Worm (Caenorhabditis elegans) whole organism, midembryonic: ENCODE data around the gene dod-6.
"Not testable (repeated sequence)": the region's sequence is repeated elsewhere in the genome, so short reads cannot be mapped to it uniquely, and the experiment has no call there.

Source experiments
- T22C8.4 ChIP-seq: fragments of 200-800 bp; sonication (Bioruptor generic); IDR thresholded peaks from 2 replicates; pipeline ENCODE4 v1.3.6; 2022; ENCODE audit warnings: missing genetic modification characterization, missing compliant biosample characterization
- cog-1 ChIP-seq: sonication (generic microtip); optimal IDR thresholded peaks from 2 replicates; lab custom pipeline; 2016; ENCODE audit warnings: missing genetic modification characterization, missing compliant biosample characterization
- flt-1 ChIP-seq: fragments of 200-800 bp; sonication (Bioruptor generic); IDR thresholded peaks from 2 replicates; pipeline ENCODE4 v1.3.6; 2022; ENCODE audit warnings: missing genetic modification characterization, missing compliant biosample characterization
- klf-2 ChIP-seq: fragments of 200-800 bp; sonication (Bioruptor generic); conservative IDR thresholded peaks from 2 replicates; pipeline ENCODE4 v1.3.6; 2022; ENCODE audit warnings: missing genetic modification reagents, missing genetic modification characterization, missing compliant biosample characterization
- med-1 ChIP-seq: sonication (generic microtip); optimal IDR thresholded peaks from 2 replicates; lab custom pipeline; 2017; ENCODE audit warnings: missing genetic modification characterization, mild to moderate bottlenecking, missing compliant biosample characterization, antibody characterized with exemption, missing genetic modification reagents; ENCODE audit not compliant: insufficient read depth
- ref-1 ChIP-seq: fragments of 200-800 bp; sonication (Bioruptor generic); conservative IDR thresholded peaks from 2 replicates; pipeline ENCODE4 v1.3.6; 2022; ENCODE audit warnings: missing genetic modification reagents, missing genetic modification characterization, missing compliant biosample characterization
- tab-1 ChIP-seq: fragments of 200-800 bp; sonication (Bioruptor generic); IDR thresholded peaks from 2 replicates; pipeline ENCODE4 v1.3.6; 2022; ENCODE audit warnings: missing genetic modification characterization, missing compliant biosample characterization
- ztf-23 ChIP-seq: fragments of 200-800 bp; sonication (Bioruptor generic); IDR thresholded peaks from 2 replicates; pipeline ENCODE4 v1.3.6; 2022; ENCODE audit warnings: missing genetic modification reagents, missing genetic modification characterization, missing compliant biosample characterization
- ztf-29 ChIP-seq: fragments of 200-800 bp; sonication (Bioruptor generic); IDR thresholded peaks from 2 replicates; pipeline ENCODE4 v1.3.6; 2022; ENCODE audit warnings: missing genetic modification reagents, missing genetic modification characterization, missing compliant biosample characterization

dod-6 gene

DNA sequence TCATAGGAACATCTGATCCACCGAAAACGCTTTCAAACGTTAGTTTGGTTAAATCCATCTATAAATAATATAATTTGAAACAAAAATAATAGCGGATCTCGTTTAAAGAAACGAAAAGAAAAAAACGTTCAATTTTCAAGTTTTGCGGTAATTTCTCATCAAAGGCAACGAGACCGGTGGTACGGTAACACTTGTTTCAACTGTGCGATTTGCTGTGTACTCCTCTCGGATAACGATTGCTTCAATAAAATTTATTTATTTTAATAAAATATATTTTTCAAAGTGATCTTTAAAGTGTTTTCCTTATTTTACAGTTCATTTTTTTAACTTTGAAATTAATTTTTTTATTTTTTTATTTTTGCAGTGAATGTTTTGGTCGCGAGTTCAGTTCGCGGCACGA, 21.1 kb downstream of the dod-6 start, which contains the start of the genes rde-4 and cox-14:
Gene rde-4 (minus strand): TSS at position 60 of the 400 bp plus-strand sequence.
Gene cox-14 (plus strand): TSS at position 356 of the 400 bp plus-strand sequence.
- TF ChIP-seq ztf-29, result no peak
- no peak for TF ChIP-seq cog-1 (tag; lab: Kevin White, UChicago)

ce11 chrIII:10221860-10222259, 24.3 kb downstream of the dod-6 start, which contains the start of gene Y70G10A.4:
Gene Y70G10A.4 (plus strand): TSS chrIII:10222160.
- not testable (repeated sequence) for TF ChIP-seq ztf-23 (GFP tag; lab: Robert Waterston, UW); ztf-29; cog-1 (tag; lab: Kevin White, UChicago)

DNA sequence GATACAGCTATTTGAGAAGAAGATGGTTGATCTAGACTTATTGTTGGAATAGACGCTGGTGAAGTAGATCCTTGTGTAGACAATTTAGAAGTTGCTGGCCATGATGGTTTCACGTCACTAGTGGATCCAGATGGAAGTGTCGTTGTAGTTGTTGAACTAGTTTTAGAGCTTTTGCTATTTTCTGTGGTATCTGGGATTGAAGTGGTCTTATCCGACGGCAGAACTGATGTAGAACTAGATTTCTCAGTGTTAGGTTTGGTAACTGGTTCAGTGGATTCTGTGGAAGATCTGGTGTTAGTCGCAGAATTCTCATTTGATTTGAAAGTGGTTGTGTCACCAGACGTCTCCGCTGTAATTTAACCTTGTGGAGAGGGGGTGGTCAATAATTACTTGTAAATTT, 34.1 kb downstream of the dod-6 start:
- TF ChIP-seq T22C8.4 (GFP tag; lab: Robert Waterston, UW) (no peak), ref-1 (GFP tag; lab: Robert Waterston, UW) (no peak), tab-1 (GFP tag; lab: Robert Waterston, UW) (no peak), ztf-29 (no peak), flt-1 (GFP tag; lab: Robert Waterston, UW) (no peak), med-1 (GFP tag; lab: Kevin White, UChicago) (no peak), klf-2 (GFP tag; lab: Robert Waterston, UW) (no peak), cog-1 (tag; lab: Kevin White, UChicago) (no peak), ztf-23 (GFP tag; lab: Robert Waterston, UW) (no peak)

ce11 chrIII:10233979-10234378, 36.5 kb downstream of the dod-6 start, which contains the start of gene paml-1:
Gene paml-1 (minus strand): TSS chrIII:10234079.
- no peak for TF ChIP-seq ref-1 (GFP tag; lab: Robert Waterston, UW)
- TF ChIP-seq ztf-29, result no peak
- TF ChIP-seq T22C8.4 (GFP tag; lab: Robert Waterston, UW), result no peak
- TF ChIP-seq klf-2 (GFP tag; lab: Robert Waterston, UW), result no peak
- TF ChIP-seq med-1 (GFP tag; lab: Kevin White, UChicago), result no peak
- TF ChIP-seq cog-1 (tag; lab: Kevin White, UChicago), result no peak
- no peak for TF ChIP-seq ztf-23 (GFP tag; lab: Robert Waterston, UW)
- TF ChIP-seq flt-1 (GFP tag; lab: Robert Waterston, UW), result no peak
- no peak for TF ChIP-seq tab-1 (GFP tag; lab: Robert Waterston, UW)

- TF ChIP-seq ref-1 (GFP tag; lab: Robert Waterston, UW) (no peak), tab-1 (GFP tag; lab: Robert Waterston, UW) (no peak), cog-1 (tag; lab: Kevin White, UChicago) (no peak), ztf-23 (GFP tag; lab: Robert Waterston, UW) (no peak), flt-1 (GFP tag; lab: Robert Waterston, UW) (no peak), med-1 (GFP tag; lab: Kevin White, UChicago) (no peak), T22C8.4 (GFP tag; lab: Robert Waterston, UW) (no peak), ztf-29 (no peak), klf-2 (GFP tag; lab: Robert Waterston, UW) (no peak)
These were observed 38.9 kb downstream of the dod-6 start for ce11 chrIII:10236291-10236871.

- no peak for TF ChIP-seq med-1 (GFP tag; lab: Kevin White, UChicago)
- no peak for TF ChIP-seq cog-1 (tag; lab: Kevin White, UChicago)
- TF ChIP-seq tab-1 (GFP tag; lab: Robert Waterston, UW), result no peak
- TF ChIP-seq ztf-29, result no peak
- TF ChIP-seq ztf-23 (GFP tag; lab: Robert Waterston, UW), result no peak
- TF ChIP-seq klf-2 (GFP tag; lab: Robert Waterston, UW), result no peak
- no peak for TF ChIP-seq flt-1 (GFP tag; lab: Robert Waterston, UW)
These were observed 41.1 kb downstream of the dod-6 start, which contains the start of gene Y70G10A.3 for ce11 chrIII:10238448-10239154. Gene Y70G10A.3 (plus strand): TSS chrIII:10239104.

DNA sequence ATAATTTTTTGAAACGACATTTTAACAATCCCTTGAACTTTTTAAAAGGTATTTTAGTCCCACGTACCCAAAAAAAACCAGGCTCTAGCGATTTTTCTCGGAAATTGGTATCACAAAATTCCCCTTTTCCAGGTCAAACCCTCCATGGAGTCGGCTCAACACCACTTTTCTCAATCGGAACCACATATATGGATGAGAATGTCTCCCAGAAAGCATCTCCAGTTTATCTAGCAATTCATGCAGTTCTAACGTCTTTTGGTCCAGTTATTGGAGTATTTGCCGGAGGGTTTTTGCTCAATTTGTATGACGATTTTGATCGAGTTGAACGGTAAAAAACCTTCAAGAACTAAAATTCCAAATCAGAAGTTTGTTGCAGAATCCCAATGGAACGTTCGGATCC, 42.6 kb downstream of the dod-6 start:
- TF ChIP-seq tab-1 (GFP tag; lab: Robert Waterston, UW) (no peak), flt-1 (GFP tag; lab: Robert Waterston, UW) (no peak), ztf-29 (no peak), ref-1 (GFP tag; lab: Robert Waterston, UW) (no peak), klf-2 (GFP tag; lab: Robert Waterston, UW) (no peak), med-1 (GFP tag; lab: Kevin White, UChicago) (no peak), ztf-23 (GFP tag; lab: Robert Waterston, UW) (no peak), T22C8.4 (GFP tag; lab: Robert Waterston, UW) (no peak), cog-1 (tag; lab: Kevin White, UChicago) (no peak)

DNA sequence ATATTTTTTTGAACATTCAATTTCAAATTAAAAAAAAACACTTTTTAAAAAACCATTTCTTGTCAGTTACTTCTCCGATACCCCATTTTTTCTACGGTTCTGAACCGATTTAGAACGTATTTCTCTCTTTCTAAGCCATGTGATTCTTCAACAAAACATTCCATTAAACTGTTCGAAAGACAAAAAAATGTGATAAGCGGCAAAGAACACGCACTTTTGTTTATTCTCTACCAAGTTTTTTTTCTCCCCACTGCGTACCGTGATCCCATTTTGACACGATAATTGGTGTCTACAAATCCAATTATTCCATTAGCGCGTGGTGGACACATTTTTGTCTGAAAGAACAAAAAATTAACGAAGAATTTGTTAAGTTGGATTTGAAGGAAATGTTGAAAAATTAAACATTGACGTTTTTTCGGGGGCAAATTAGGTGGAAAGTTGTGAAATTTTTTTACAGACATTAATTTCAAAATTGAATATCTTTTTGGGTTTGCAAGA, 43.9 kb downstream of the dod-6 start:
- TF ChIP-seq ztf-29, result no peak
- no peak for TF ChIP-seq med-1 (GFP tag; lab: Kevin White, UChicago)

DNA sequence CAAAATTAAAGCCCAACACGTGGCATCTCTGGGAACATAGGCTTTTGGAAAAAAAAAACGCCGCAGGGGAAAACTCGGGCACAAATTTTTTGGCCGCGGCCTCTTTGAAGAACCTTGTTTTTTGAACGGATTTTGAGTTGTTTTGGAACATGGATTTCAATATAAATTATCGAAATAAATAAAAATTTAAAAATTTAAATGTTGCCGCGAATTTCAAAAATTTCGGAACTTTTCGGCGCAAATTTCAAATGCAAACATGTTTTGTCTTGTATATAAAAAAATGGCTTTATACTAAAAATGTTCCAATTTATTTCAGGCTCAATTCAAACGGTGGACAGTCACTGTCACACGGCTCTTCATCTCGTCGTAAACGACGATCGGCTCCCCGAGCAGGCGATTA, 46.5 kb downstream of the dod-6 start:
- TF ChIP-seq cog-1 (tag; lab: Kevin White, UChicago), result no peak
- TF ChIP-seq tab-1 (GFP tag; lab: Robert Waterston, UW), result no peak
- TF ChIP-seq flt-1 (GFP tag; lab: Robert Waterston, UW), result no peak
- no peak for TF ChIP-seq ztf-23 (GFP tag; lab: Robert Waterston, UW)
- TF ChIP-seq ztf-29, result no peak
